Worm (Caenorhabditis elegans) whole organism, L2 larva: ENCODE results near the gene K11H3.8.

ENCODE experiments used
- mdl-1 ChIP-seq, 2 experiments: fragments of 150-350 bp in 1 of 2; sonication (generic microtip) in 1 of 2; optimal IDR thresholded peaks; 2 replicates each; lab custom pipeline; 2017; ENCODE audit warnings: missing biosample characterization in 2 of 2, missing genetic modification characterization in 2 of 2
- unc-39 ChIP-seq: fragments of 150-350 bp; optimal IDR thresholded peaks from 2 replicates; lab custom pipeline; 2014; ENCODE audit warnings: missing biosample characterization, missing genetic modification characterization
- unc-55 ChIP-seq: fragments of 150-350 bp; sonication (generic microtip); optimal IDR thresholded peaks from 3 replicates; lab custom pipeline; 2014; ENCODE audit warnings: missing biosample characterization, missing genetic modification reagents, missing genetic modification characterization

ce11 chrIII:9813146-9813545 lies 21.8 kb upstream of the K11H3.8 start, which contains the start of gene ZK632.14:
- TF ChIP-seq unc-55 (GFP tag; lab: Kevin White, UChicago): no peak
- TF ChIP-seq unc-39: no peak
- no peak for TF ChIP-seq mdl-1 (tag; optimal IDR thresholded peaks at IDR 0.05; lab: Kevin White, UChicago)
